Worm (Caenorhabditis elegans): Measurements from ENCODE around the gene acs-14.

DNA sequence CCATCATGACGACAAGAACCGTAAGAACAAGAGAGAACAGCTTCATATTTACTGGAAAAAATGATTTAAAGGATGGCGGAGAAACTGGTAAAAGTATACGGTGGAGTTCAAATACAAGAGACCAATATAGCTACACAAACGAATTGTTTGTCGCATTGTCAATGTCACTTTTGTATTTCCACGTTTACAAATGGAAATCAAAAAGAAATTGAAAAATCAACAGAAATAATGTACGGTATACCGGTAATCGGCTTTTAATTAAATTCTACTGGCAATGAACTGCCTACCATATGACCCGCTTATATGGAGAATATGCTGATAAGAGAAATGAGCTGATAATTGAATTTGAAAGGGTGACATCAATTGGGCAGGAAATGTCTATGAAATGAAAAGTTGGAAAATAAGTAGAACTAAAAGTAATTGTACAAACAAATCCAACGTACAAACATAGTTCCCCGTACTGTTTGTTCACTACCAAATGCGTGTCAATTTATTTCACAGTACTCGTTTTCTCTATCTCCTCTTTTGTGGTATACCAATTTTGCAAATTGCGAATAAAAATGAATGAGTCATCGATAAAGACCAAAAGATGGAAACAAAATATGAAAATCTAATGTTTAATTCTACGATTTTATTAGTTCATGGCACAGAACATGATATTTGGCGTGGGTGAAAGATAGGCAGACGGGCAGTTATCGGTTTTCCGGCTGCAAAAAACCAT is 16.3 kb upstream of the acs-14 start, which contains the start of gene K06A4.7:
- no peak for TF ChIP-seq him-1 (tag; optimal IDR thresholded peaks at IDR 0.05)
- TF ChIP-seq dao-5 (tag; optimal IDR thresholded peaks at IDR 0.05), result no peak
- no peak for TF ChIP-seq W03F9.2 (tag; optimal IDR thresholded peaks at IDR 0.05)
